Worm (Caenorhabditis elegans) whole organism, early embryonic: ENCODE measurements around the gene tufm-1.

Source experiments
- B0310.2 ChIP-seq: sonication (generic microtip); optimal IDR thresholded peaks from 2 replicates; lab custom pipeline; 2016; ENCODE audit warnings: mild to moderate bottlenecking, missing genetic modification characterization, missing compliant biosample characterization
- aly-1 ChIP-seq: sonication (generic microtip); optimal IDR thresholded peaks from 2 replicates; lab custom pipeline; 2016; ENCODE audit warnings: missing genetic modification characterization, missing compliant biosample characterization
- ama-1 ChIP-seq: fragments of 150-350 bp; optimal IDR thresholded peaks from 2 replicates; lab custom pipeline; 2014
- ceh-13 ChIP-seq: fragments of 200-800 bp; sonication (Bioruptor generic); optimal IDR thresholded peaks from 2 replicates; lab custom pipeline; 2018; ENCODE audit warnings: mild to moderate bottlenecking, missing genetic modification characterization, missing compliant biosample characterization
- flt-1 ChIP-seq: fragments of 200-800 bp; sonication (Bioruptor generic); IDR thresholded peaks from 2 replicates; pipeline ENCODE4 v1.3.6; 2022; ENCODE audit warnings: missing genetic modification characterization, missing compliant biosample characterization
- hmbx-1 ChIP-seq: sonication (generic microtip); optimal IDR thresholded peaks from 2 replicates; lab custom pipeline; 2016; ENCODE audit warnings: mild to moderate bottlenecking, missing genetic modification characterization, missing compliant biosample characterization
- hmg-4 ChIP-seq: fragments of 200-800 bp; sonication (Bioruptor generic); optimal IDR thresholded peaks from 2 replicates; lab custom pipeline; 2018; ENCODE audit warnings: mild to moderate bottlenecking, missing genetic modification characterization, missing compliant biosample characterization
- hnd-1 ChIP-seq: sonication (generic microtip); optimal IDR thresholded peaks from 2 replicates; lab custom pipeline; 2016; ENCODE audit warnings: missing genetic modification characterization, missing compliant biosample characterization
- tbx-11 ChIP-seq: fragments of 200-800 bp; sonication (Bioruptor generic); IDR thresholded peaks from 2 replicates; pipeline ENCODE4 v1.3.6; 2022; ENCODE audit warnings: missing genetic modification characterization, missing compliant biosample characterization
- tbx-37 ChIP-seq: fragments of 200-800 bp; sonication (Bioruptor generic); conservative IDR thresholded peaks from 2 replicates; pipeline ENCODE4 v1.3.6; 2022; ENCODE audit warnings: missing genetic modification reagents, missing genetic modification characterization, missing compliant biosample characterization

DNA sequence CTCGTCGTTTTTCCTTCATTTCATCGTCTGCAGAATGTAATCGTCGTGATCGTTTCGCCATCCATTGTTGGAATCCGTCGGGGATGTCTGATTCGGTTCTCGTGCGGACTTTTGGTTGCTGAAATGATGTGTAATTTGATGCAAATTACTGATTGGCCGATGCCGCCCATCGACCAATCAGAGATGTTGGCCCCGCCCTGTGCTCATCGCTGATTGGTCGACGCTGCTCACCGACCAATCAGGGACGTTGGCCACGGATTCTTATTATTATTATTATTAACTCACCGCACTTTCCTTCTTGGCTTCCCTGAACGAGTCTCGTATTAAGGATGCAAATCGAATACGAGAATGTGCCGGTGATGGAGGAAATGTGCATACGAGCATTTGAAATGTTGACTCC is 20.7 kb downstream of the tufm-1 start:
- TF ChIP-seq tbx-11 (no peak), flt-1 (no peak), ama-1 (lab: Kevin White, UChicago) (no peak), aly-1 (tag; lab: Kevin White, UChicago) (no peak), hmbx-1 (tag; lab: Kevin White, UChicago) (no peak), hmg-4 (GFP tag; lab: Kevin White, UChicago) (no peak), ceh-13 (GFP tag; lab: Kevin White, UChicago) (no peak), B0310.2 (tag; lab: Kevin White, UChicago) (no peak), hnd-1 (no peak), tbx-37 (no peak)
